Fruit fly (Drosophila melanogaster) Kc167 (cell line): Measurements from ENCODE around the gene Son.

Source experiments
- Myc ChIP-seq: fragments of >200 bp; optimal IDR thresholded peaks from 2 replicates; lab custom pipeline; 2017; ENCODE audit warnings: missing external identifiers
- Sin3A ChIP-seq: fragments of >200 bp; optimal IDR thresholded peaks from 2 replicates; lab custom pipeline; 2018; ENCODE audit warnings: missing external identifiers
- h ChIP-seq: fragments of >200 bp; optimal IDR thresholded peaks from 3 replicates; lab custom pipeline; 2018; ENCODE audit warnings: missing external identifiers
- insv ChIP-seq: fragments of >200 bp; optimal IDR thresholded peaks from 3 replicates; lab custom pipeline; 2018; ENCODE audit warnings: missing external identifiers
- psq ChIP-seq: fragments of >200 bp; optimal IDR thresholded peaks from 2 replicates; lab custom pipeline; 2017; ENCODE audit warnings: missing external identifiers
- ttk ChIP-seq: sonication (Bioruptor generic); optimal IDR thresholded peaks from 2 replicates; lab custom pipeline; 2017; ENCODE audit warnings: missing external identifiers

Son gene

DNA sequence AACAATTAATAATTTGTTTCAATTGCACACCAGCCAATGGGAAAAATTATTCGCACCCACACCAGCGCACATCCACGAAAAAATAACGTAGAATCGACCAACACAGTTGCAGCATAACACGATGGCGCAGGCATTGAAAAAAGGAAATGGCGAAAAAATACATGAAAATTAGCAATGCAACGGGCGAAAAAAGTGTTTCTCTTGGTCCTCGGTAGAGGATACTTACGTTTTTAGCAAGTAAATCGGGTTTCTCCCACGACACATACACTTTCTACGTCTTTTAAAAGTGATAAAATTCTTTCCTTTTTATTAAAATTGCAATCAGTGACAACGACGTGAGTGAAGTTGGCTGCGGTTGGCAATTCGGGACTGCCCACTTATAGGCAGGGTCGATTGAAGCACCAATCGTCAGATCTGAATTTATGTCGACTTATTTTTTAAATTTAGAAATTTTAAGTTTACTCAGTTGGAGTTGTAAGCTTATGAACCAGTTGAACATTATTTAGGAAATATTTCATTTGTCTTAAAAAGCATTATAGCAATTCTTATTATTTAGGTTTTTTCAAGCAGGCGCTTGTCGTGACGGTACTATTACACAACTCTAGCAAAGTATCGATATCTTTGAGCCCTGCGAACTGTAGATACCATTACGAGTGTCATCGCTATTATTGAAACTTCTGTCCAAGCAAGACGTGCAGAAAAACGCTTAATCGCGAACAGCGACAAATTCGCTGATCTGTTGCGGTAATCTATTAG is at the start of gene Son, which contains the start of gene Kap-alpha3:
Son (plus strand) TSS at position 661 of the 756 bp plus-strand sequence.
Kap-alpha3 (minus strand) TSS at position 352 of the 756 bp plus-strand sequence.
- no peak for TF ChIP-seq ttk
- TF ChIP-seq h (lab: Kevin White, UChicago) = no peak
- no peak for TF ChIP-seq Sin3A (lab: Kevin White, UChicago)
- no peak for TF ChIP-seq Myc
- TF ChIP-seq psq (lab: Kevin White, UChicago) = no peak
- TF ChIP-seq insv (lab: Kevin White, UChicago) = no peak

dm6 chr3R:9529387-9529897 is 48.4 kb upstream of the Son start:
- no peak for TF ChIP-seq Myc
- TF ChIP-seq Sin3A (lab: Kevin White, UChicago) = no peak
- TF ChIP-seq h (lab: Kevin White, UChicago) = no peak
- TF ChIP-seq ttk = no peak
- no peak for TF ChIP-seq psq (lab: Kevin White, UChicago)
- no peak for TF ChIP-seq insv (lab: Kevin White, UChicago)

DNA sequence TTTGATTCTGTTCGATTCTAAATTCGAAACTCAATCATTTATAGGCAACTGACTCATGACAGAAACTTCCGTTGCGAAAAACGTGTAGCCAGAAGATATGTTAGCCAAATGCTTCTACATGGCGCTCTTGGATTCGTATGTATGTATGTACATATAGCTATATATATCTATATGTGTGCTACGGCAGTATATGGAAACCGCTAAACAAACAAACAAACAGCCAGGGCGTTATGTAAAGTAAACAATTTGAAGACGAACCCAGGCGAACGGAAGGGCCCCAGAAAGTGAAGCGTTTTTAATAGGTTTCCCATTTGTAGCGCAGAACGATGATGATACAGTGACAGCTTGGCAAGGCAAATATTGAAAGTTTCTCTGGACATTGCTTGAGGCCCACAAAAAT is 47.9 kb upstream of the Son start:
- no peak for TF ChIP-seq insv (lab: Kevin White, UChicago)
- TF ChIP-seq psq (lab: Kevin White, UChicago) = no peak
- no peak for TF ChIP-seq Myc
- TF ChIP-seq h (lab: Kevin White, UChicago) = no peak
- TF ChIP-seq Sin3A (lab: Kevin White, UChicago) = no peak

DNA sequence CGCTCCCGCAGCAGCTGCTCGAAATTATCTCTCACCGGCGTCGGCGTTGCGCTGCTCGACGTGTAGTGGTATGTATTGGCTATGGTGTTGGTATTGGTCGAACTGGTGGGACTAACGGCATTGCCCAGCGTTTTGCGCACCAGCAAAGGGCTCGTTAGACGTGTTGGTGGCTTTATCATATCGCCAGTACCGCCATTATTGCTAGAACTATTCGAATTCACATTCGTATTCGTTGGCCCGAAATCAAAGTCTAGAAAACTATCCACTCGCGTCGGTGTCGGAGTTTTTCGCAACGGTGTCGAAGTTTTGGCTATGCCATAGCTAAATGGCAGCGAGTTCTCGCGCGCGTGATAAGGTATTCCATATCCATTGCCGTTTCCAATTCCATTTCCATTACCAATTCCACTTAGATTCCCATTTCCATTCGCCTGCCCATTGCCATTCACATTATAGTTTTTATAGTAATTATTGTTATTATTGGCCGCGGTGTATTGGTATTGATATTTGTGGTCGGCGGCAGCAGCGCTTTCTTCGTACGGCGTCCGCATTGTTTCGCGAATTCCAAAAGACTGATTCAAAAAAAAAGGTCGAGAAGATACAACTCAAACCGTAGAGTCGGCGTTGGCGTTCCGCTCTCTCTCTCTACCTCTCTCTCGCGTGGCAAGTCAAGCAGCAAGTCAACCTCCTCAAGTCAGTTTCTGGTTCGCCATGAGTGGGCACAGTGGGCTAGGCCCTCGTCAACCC is 45.2 kb upstream of the Son start, which contains the start of gene by:
by (minus strand) TSS at position 575 of the 744 bp plus-strand sequence.
- no peak for TF ChIP-seq insv (lab: Kevin White, UChicago)
- TF ChIP-seq psq (lab: Kevin White, UChicago) = no peak
- TF ChIP-seq Myc = no peak
- no peak for TF ChIP-seq Sin3A (lab: Kevin White, UChicago)

- TF ChIP-seq h (lab: Kevin White, UChicago) = no peak
- TF ChIP-seq ttk = no peak
- TF ChIP-seq psq (lab: Kevin White, UChicago) = no peak
- TF ChIP-seq Sin3A (lab: Kevin White, UChicago) = no peak
- no peak for TF ChIP-seq insv (lab: Kevin White, UChicago)
- no peak for TF ChIP-seq Myc
Observed at dm6 chr3R:9533181-9534124, 44.4 kb upstream of the Son start.

DNA sequence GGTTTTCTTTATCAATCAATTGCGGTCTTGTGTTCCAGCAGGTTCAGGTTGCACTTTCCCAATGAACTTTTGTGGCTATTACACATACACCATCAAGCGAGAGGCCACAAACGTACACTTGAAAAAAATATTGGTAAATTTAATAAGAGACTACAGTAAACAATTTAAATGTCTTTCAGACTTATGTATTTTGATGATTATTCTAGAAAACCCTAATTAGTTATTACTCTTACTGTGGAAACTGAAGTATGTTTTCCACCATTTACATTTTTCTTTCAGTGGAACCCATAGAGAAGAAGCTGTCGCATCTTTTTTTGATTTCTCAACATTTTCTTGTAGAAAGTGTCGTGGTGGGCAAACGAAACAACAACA is 43.7 kb upstream of the Son start:
- TF ChIP-seq Myc = no peak
- no peak for TF ChIP-seq h (lab: Kevin White, UChicago)
- TF ChIP-seq Sin3A (lab: Kevin White, UChicago) = no peak
- TF ChIP-seq psq (lab: Kevin White, UChicago) = no peak
- no peak for TF ChIP-seq insv (lab: Kevin White, UChicago)
- no peak for TF ChIP-seq ttk

- TF ChIP-seq psq (lab: Kevin White, UChicago) (no peak), ttk (no peak), insv (lab: Kevin White, UChicago) (no peak), Myc (no peak), Sin3A (lab: Kevin White, UChicago) (no peak), h (lab: Kevin White, UChicago) (no peak)
Observed at dm6 chr3R:9534595-9535217, 43.1 kb upstream of the Son start.

- TF ChIP-seq Myc = no peak
- no peak for TF ChIP-seq h (lab: Kevin White, UChicago)
- no peak for TF ChIP-seq psq (lab: Kevin White, UChicago)
- TF ChIP-seq ttk = no peak
- TF ChIP-seq Sin3A (lab: Kevin White, UChicago) = no peak
- TF ChIP-seq insv (lab: Kevin White, UChicago) = no peak
Observed at dm6 chr3R:9543495-9544180, 34.2 kb upstream of the Son start.

DNA sequence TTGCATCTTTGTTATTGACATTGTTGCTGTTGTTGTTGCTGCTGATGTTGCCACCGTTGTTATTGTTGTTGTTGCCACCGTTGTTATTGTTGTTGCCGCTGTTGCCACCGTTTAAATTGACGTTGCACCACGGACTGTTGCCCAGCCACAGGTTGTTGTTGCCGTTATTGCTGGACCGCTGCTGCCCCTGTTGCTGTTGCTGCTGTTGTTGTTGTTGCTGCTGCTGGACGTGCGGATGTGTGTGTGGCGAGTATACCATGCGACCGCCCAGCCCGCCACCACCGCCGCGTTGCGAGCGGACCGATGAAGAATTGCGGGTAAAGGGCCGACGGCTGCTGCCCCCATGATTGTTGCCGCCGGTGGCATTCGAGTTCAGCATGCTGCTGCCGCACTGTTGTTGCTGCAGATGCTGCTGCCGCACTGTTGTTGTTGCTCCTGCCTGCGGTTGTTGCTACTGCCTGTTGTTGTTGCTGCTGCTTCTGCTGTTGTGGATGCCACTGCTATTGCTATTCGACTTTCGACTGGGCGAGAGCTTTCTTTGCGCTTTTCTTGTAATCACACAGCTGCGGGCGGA is 30.9 kb upstream of the Son start:
- no peak for TF ChIP-seq Myc
- no peak for TF ChIP-seq psq (lab: Kevin White, UChicago)
- TF ChIP-seq Sin3A (lab: Kevin White, UChicago) = no peak
- no peak for TF ChIP-seq h (lab: Kevin White, UChicago)
- no peak for TF ChIP-seq insv (lab: Kevin White, UChicago)
- no peak for TF ChIP-seq ttk

dm6 chr3R:9548769-9549168 is 29.1 kb upstream of the Son start:
- TF ChIP-seq psq (lab: Kevin White, UChicago) (no peak), insv (lab: Kevin White, UChicago) (no peak), Myc (no peak), h (lab: Kevin White, UChicago) (no peak), Sin3A (lab: Kevin White, UChicago) (no peak), ttk (no peak)
